Fruit fly (Drosophila melanogaster): ENCODE measurements around the gene CG11037.

Gene CG11037

DNA sequence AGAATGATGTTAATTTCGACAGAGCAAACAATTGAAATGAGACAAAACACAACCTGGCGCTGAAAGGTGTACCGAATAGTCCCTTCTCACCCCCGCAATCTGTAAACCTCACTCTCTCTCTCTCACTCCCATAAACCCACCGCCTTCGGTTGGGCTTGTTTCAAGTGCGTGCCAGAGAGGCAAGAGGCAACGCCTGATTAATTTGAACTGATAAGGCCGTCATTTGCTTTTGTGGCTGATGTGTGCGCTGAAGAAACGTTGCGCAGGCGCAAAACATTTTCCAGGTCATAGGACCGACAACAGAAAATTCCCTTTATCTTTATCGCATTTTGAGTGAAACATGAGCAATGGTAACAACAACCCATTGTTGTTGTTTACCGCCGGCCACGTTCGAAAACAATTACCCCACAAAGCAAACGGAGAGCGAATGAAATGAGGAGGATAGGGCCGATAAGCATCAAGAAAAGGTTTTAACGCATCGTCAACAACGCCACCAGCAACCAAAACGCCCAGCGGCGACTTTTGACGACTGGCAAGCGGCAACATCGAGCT lies 38.8 kb downstream of the CG11037 start (continued):
- TF ChIP-seq CG11695 (GFP tag; IDR thresholded peaks at IDR 0.05) (no peak), Poxn (GFP tag; IDR thresholded peaks at IDR 0.05) (no peak), Ptx1 (GFP tag; IDR thresholded peaks at IDR 0.05) (no peak), CG31224 (GFP tag; IDR thresholded peaks at IDR 0.05) (no peak), CG11398 (GFP tag; optimal IDR thresholded peaks at IDR 0.05) (no peak), YL-1 (GFP tag; optimal IDR thresholded peaks at IDR 0.05) (no peak), CG13424 (tag; optimal IDR thresholded peaks at IDR 0.05) (peak; percentile 13), C15 (GFP tag; IDR thresholded peaks at IDR 0.05) (no peak), lola (GFP tag; optimal IDR thresholded peaks at IDR 0.05) (no peak), CG6254 (GFP tag; optimal IDR thresholded peaks at IDR 0.05) (no peak), CG1792 (GFP tag; optimal IDR thresholded peaks at IDR 0.05) (no peak), CG3407 (GFP tag; optimal IDR thresholded peaks at IDR 0.05) (peak; percentile 23), slou (GFP tag; optimal IDR thresholded peaks at IDR 0.05) (no peak), D19B (GFP tag; optimal IDR thresholded peaks at IDR 0.05) (no peak), nau (GFP tag; optimal IDR thresholded peaks at IDR 0.05) (no peak), CG15479 (GFP tag; optimal IDR thresholded peaks at IDR 0.05) (peak; percentile 100), sim (GFP tag; IDR thresholded peaks at IDR 0.05) (no peak), Chrac-16 (GFP tag; optimal IDR thresholded peaks at IDR 0.05) (no peak), Oli (tag; optimal IDR thresholded peaks at IDR 0.05) (no peak), psq (GFP tag; optimal IDR thresholded peaks at IDR 0.05) (no peak), CG10462 (GFP tag; optimal IDR thresholded peaks at IDR 0.05) (no peak), CG17612 (GFP tag; IDR thresholded peaks at IDR 0.05) (no peak), peb (GFP tag; IDR thresholded peaks at IDR 0.05) (no peak), CG7271 (tag; optimal IDR thresholded peaks at IDR 0.05) (no peak), CG11085 (GFP tag; IDR thresholded peaks at IDR 0.05) (no peak), CG1233 (GFP tag; optimal IDR thresholded peaks at IDR 0.05) (peak; percentile 37), chm (GFP tag; IDR thresholded peaks at IDR 0.05) (peak; percentile 69; the same call in 1 of the 2 replicates), E2f1 (GFP tag; IDR thresholded peaks at IDR 0.05) (no peak), pfk (GFP tag; optimal IDR thresholded peaks at IDR 0.05) (no peak), bowl (GFP tag; IDR thresholded peaks at IDR 0.05) (no peak), CG3163 (GFP tag; optimal IDR thresholded peaks at IDR 0.05) (no peak), twi (tag; optimal IDR thresholded peaks at IDR 0.05) (peak; percentile 38), CG9609 (GFP tag; optimal IDR thresholded peaks at IDR 0.05) (no peak), gem (tag; optimal IDR thresholded peaks at IDR 0.05) (no peak), bsh (GFP tag; optimal IDR thresholded peaks at IDR 0.05) (peak in 1 of 2 experiments; percentile 9), CG5953 (GFP tag; IDR thresholded peaks at IDR 0.05) (no peak), mirr (GFP tag; optimal IDR thresholded peaks at IDR 0.05) (no peak), CG13775 (GFP tag; optimal IDR thresholded peaks at IDR 0.05) (no peak), CG4328 (GFP tag; optimal IDR thresholded peaks at IDR 0.05) (no peak), lov (optimal IDR thresholded peaks at IDR 0.05) (no peak), lov (GFP tag; IDR thresholded peaks at IDR 0.05) (no peak), caup (GFP tag; optimal IDR thresholded peaks at IDR 0.05; ENCODE audit: severe bottlenecking) (peak; percentile 12), so (GFP tag; IDR thresholded peaks at IDR 0.05) (peak; percentile 37; the same call in 1 of the 3 replicates), CG3847 (GFP tag; IDR thresholded peaks at IDR 0.05) (no peak), gcm2 (GFP tag; optimal IDR thresholded peaks at IDR 0.05) (no peak), bcd (GFP tag; optimal IDR thresholded peaks at IDR 0.05) (no peak), ttk (GFP tag; IDR thresholded peaks at IDR 0.05) (no peak), zen (tag; optimal IDR thresholded peaks at IDR 0.05) (peak; percentile 47), ase (GFP tag; IDR thresholded peaks at IDR 0.05) (no peak), ATbp (GFP tag; optimal IDR thresholded peaks at IDR 0.05) (peak; percentile 28), Hr78 (GFP tag; optimal IDR thresholded peaks at IDR 0.05) (peak in 1 of 2 experiments; percentile 50)
